Worm (Caenorhabditis elegans) whole organism, L2 larva: ENCODE data around the gene fbxb-22.

Experiments
- C34F6.9 ChIP-seq: fragments of 150-350 bp; optimal IDR thresholded peaks from 2 replicates; lab custom pipeline; 2014; ENCODE audit warnings: missing biosample characterization, missing genetic modification characterization
- F13H6.1 ChIP-seq: sonication (generic microtip); optimal IDR thresholded peaks from 2 replicates; lab custom pipeline; 2016; ENCODE audit warnings: missing genetic modification characterization, missing compliant biosample characterization
- R02D3.7 ChIP-seq: fragments of 150-350 bp; optimal IDR thresholded peaks from 2 replicates; lab custom pipeline; 2014; ENCODE audit warnings: missing biosample characterization, missing genetic modification characterization
- ZK546.5 ChIP-seq: sonication (generic microtip); optimal IDR thresholded peaks from 2 replicates; lab custom pipeline; 2017; ENCODE audit warnings: missing biosample characterization, missing genetic modification characterization
- alr-1 ChIP-seq: fragments of 150-350 bp; optimal IDR thresholded peaks from 2 replicates; lab custom pipeline; 2014; ENCODE audit warnings: missing biosample characterization, missing genetic modification characterization
- aly-2 ChIP-seq: fragments of 150-350 bp; optimal IDR thresholded peaks from 2 replicates; lab custom pipeline; 2014; ENCODE audit warnings: missing biosample characterization, missing genetic modification characterization
- ama-1 ChIP-seq: fragments of 150-350 bp; optimal IDR thresholded peaks from 2 replicates; lab custom pipeline; 2018; ENCODE audit warnings: inconsistent platforms
- blmp-1 ChIP-seq: sonication (generic microtip); optimal IDR thresholded peaks from 2 replicates; lab custom pipeline; 2017; ENCODE audit warnings: missing genetic modification characterization, mild to moderate bottlenecking, missing compliant biosample characterization, antibody characterized with exemption, moderate library complexity; ENCODE audit not compliant: insufficient read depth
- ceh-16 ChIP-seq: fragments of 150-350 bp; optimal IDR thresholded peaks from 2 replicates; lab custom pipeline; 2014; ENCODE audit warnings: missing biosample characterization, missing genetic modification characterization
- ceh-82 ChIP-seq: fragments of 150-350 bp; optimal IDR thresholded peaks from 2 replicates; lab custom pipeline; 2014; ENCODE audit warnings: missing biosample characterization, missing genetic modification characterization
- crh-2 ChIP-seq: sonication (generic microtip); optimal IDR thresholded peaks from 2 replicates; lab custom pipeline; 2017; ENCODE audit warnings: missing biosample characterization, missing genetic modification characterization
- dmd-4 ChIP-seq: sonication (generic microtip); optimal IDR thresholded peaks from 2 replicates; lab custom pipeline; 2017; ENCODE audit warnings: missing biosample characterization, missing genetic modification characterization
- egl-27 ChIP-seq: sonication (generic microtip); optimal IDR thresholded peaks from 3 replicates; lab custom pipeline; 2017; ENCODE audit warnings: missing biosample characterization, missing genetic modification reagents, missing genetic modification characterization
- elt-3 ChIP-seq: sonication (generic microtip); optimal IDR thresholded peaks from 2 replicates; lab custom pipeline; 2017; ENCODE audit warnings: missing biosample characterization, missing genetic modification characterization
- fos-1 ChIP-seq: fragments of 150-350 bp; optimal IDR thresholded peaks from 2 replicates; lab custom pipeline; 2014; ENCODE audit warnings: missing biosample characterization, missing genetic modification characterization
- gmeb-1 ChIP-seq: fragments of 150-350 bp; optimal IDR thresholded peaks from 2 replicates; lab custom pipeline; 2014; ENCODE audit warnings: missing biosample characterization, missing genetic modification characterization
- lin-13 ChIP-seq: fragments of 150-350 bp; optimal IDR thresholded peaks from 2 replicates; lab custom pipeline; 2014; ENCODE audit warnings: missing biosample characterization, missing genetic modification reagents, missing genetic modification characterization
- lsy-2 ChIP-seq, 2 experiments: fragments of 150-350 bp in 1 of 2; sonication (generic microtip) in 1 of 2; optimal IDR thresholded peaks; 2 replicates each; lab custom pipeline; 2014 to 2017; ENCODE audit warnings: missing biosample characterization in 2 of 2, missing genetic modification characterization in 2 of 2
- mab-5 ChIP-seq: fragments of 150-350 bp; optimal IDR thresholded peaks from 2 replicates; lab custom pipeline; 2014; ENCODE audit warnings: missing biosample characterization, missing genetic modification characterization
- mbf-1 ChIP-seq: sonication (generic microtip); optimal IDR thresholded peaks from 2 replicates; lab custom pipeline; 2017; ENCODE audit warnings: missing biosample characterization, missing genetic modification characterization
- mdl-1 ChIP-seq, 2 experiments: fragments of 150-350 bp in 1 of 2; sonication (generic microtip) in 1 of 2; optimal IDR thresholded peaks; 2 replicates each; lab custom pipeline; 2017; ENCODE audit warnings: missing biosample characterization in 2 of 2, missing genetic modification characterization in 2 of 2
- nhr-10 ChIP-seq: sonication (generic microtip); optimal IDR thresholded peaks from 2 replicates; lab custom pipeline; 2017; ENCODE audit warnings: missing biosample characterization, missing genetic modification characterization
- nhr-11 ChIP-seq: fragments of 150-350 bp; optimal IDR thresholded peaks from 2 replicates; lab custom pipeline; 2014; ENCODE audit warnings: missing biosample characterization, missing genetic modification characterization
- nhr-12 ChIP-seq: fragments of 150-350 bp; optimal IDR thresholded peaks from 2 replicates; lab custom pipeline; 2014; ENCODE audit warnings: missing biosample characterization, missing genetic modification characterization
- nhr-129 ChIP-seq: fragments of 150-350 bp; optimal IDR thresholded peaks from 2 replicates; lab custom pipeline; 2014; ENCODE audit warnings: missing biosample characterization, missing genetic modification characterization
- nhr-21 ChIP-seq: fragments of 150-350 bp; optimal IDR thresholded peaks from 2 replicates; lab custom pipeline; 2014; ENCODE audit warnings: missing biosample characterization, missing genetic modification characterization
- nhr-23 ChIP-seq: fragments of 150-350 bp; optimal IDR thresholded peaks from 2 replicates; lab custom pipeline; 2014; ENCODE audit warnings: missing biosample characterization, missing genetic modification reagents, missing genetic modification characterization
- nhr-25 ChIP-seq: fragments of 150-350 bp; sonication (generic microtip); optimal IDR thresholded peaks from 3 replicates; lab custom pipeline; 2014; ENCODE audit warnings: missing biosample characterization, missing genetic modification characterization
- nhr-77 ChIP-seq: fragments of 150-350 bp; optimal IDR thresholded peaks from 2 replicates; lab custom pipeline; 2014; ENCODE audit warnings: missing biosample characterization, missing genetic modification characterization
- peb-1 ChIP-seq: fragments of 150-350 bp; optimal IDR thresholded peaks from 2 replicates; lab custom pipeline; 2014; ENCODE audit warnings: missing biosample characterization, missing genetic modification characterization
- sem-4 ChIP-seq: fragments of 150-350 bp; optimal IDR thresholded peaks from 2 replicates; lab custom pipeline; 2014; ENCODE audit warnings: missing biosample characterization, missing genetic modification reagents, missing genetic modification characterization
- skn-1 ChIP-seq: sonication (generic microtip); optimal IDR thresholded peaks from 2 replicates; lab custom pipeline; 2017; ENCODE audit warnings: missing biosample characterization, missing genetic modification characterization
- sma-3 ChIP-seq: sonication (generic microtip); optimal IDR thresholded peaks from 2 replicates; lab custom pipeline; 2016; ENCODE audit warnings: missing genetic modification reagents, missing genetic modification characterization, missing compliant biosample characterization
- sma-9 ChIP-seq, 2 experiments: fragments of 150-350 bp in 1 of 2; sonication (generic microtip) in 1 of 2; optimal IDR thresholded peaks; 2 replicates each; lab custom pipeline; 2014 to 2016; ENCODE audit warnings: missing genetic modification characterization in 2 of 2, mild to moderate bottlenecking in 1 of 2, missing biosample characterization in 1 of 2, missing compliant biosample characterization in 1 of 2, missing genetic modification reagents in 1 of 2, moderate library complexity in 1 of 2
- unc-39 ChIP-seq: fragments of 150-350 bp; optimal IDR thresholded peaks from 2 replicates; lab custom pipeline; 2014; ENCODE audit warnings: missing biosample characterization, missing genetic modification characterization
- unc-55 ChIP-seq: fragments of 150-350 bp; sonication (generic microtip); optimal IDR thresholded peaks from 3 replicates; lab custom pipeline; 2014; ENCODE audit warnings: missing biosample characterization, missing genetic modification reagents, missing genetic modification characterization
- unc-62 ChIP-seq: fragments of 150-350 bp; optimal IDR thresholded peaks from 2 replicates; lab custom pipeline; 2014; ENCODE audit warnings: missing biosample characterization, missing genetic modification reagents, missing genetic modification characterization
- ztf-11 ChIP-seq: sonication (generic microtip); optimal IDR thresholded peaks from 2 replicates; lab custom pipeline; 2017; ENCODE audit warnings: missing biosample characterization, missing genetic modification characterization

The fbxb-22 gene

ce11 chrIII:11836054-11836453 is 47.5 kb downstream of the fbxb-22 start (continued):
- no peak for TF ChIP-seq F13H6.1
- no peak for TF ChIP-seq dmd-4
- TF ChIP-seq R02D3.7 (tag; lab: Kevin White, UChicago) = no peak
- TF ChIP-seq nhr-10 = no peak
- no peak for TF ChIP-seq unc-39

- TF ChIP-seq sma-9 (GFP tag; optimal IDR thresholded peaks at IDR 0.05; lab: Kevin White, UChicago) (peak; percentile 10), sma-9 (tag; optimal IDR thresholded peaks at IDR 0.05; lab: Kevin White, UChicago) (no peak), ztf-11 (tag; lab: Kevin White, UChicago) (no peak), skn-1 (tag; lab: Kevin White, UChicago) (peak; percentile 66), crh-2 (tag; lab: Kevin White, UChicago) (peak; percentile 32), ceh-16 (tag; lab: Kevin White, UChicago) (no peak), nhr-23 (tag; lab: Kevin White, UChicago) (no peak), fos-1 (peak; percentile 48), lsy-2 (tag; optimal IDR thresholded peaks at IDR 0.05; lab: Kevin White, UChicago) (peak in 1 of 2 experiments; percentile 38), unc-62 (GFP tag; lab: Kevin White, UChicago) (no peak), nhr-129 (tag; lab: Kevin White, UChicago) (peak; percentile 28), nhr-25 (peak; percentile 11), nhr-21 (tag; lab: Kevin White, UChicago) (no peak), mab-5 (tag; lab: Kevin White, UChicago) (no peak), nhr-10 (no peak), lin-13 (GFP tag; lab: Kevin White, UChicago) (no peak), blmp-1 (peak; percentile 18), ama-1 (no peak), unc-55 (peak; percentile 8)
Measured at ce11 chrIII:11834783-11835182, 48.8 kb downstream of the fbxb-22 start.

DNA sequence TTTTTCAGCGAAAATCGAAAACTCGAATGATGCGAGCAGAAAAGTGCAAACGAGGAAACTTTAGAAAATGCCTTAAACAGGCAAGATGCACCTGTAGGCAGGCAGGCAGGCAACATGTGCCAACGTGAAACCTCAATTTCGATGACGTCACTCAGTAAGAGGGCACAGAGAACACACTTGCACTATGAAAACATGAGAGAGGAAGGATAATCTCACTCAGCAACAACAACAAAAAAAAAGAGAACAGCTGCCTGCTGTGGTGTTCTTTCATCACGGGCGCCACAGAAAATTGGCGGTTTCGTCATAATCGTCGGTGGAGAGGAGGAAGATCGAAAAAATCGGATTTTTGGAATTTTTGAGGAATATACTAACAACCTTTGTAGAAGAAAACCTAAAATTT is 49.4 kb downstream of the fbxb-22 start:
- no peak for TF ChIP-seq ceh-82 (tag; lab: Kevin White, UChicago)
- TF ChIP-seq unc-55 = no peak
- peak; percentile 44 for TF ChIP-seq sem-4
- peak; percentile 12 for TF ChIP-seq sma-9 (GFP tag; optimal IDR thresholded peaks at IDR 0.05; lab: Kevin White, UChicago)
- TF ChIP-seq sma-9 (tag; optimal IDR thresholded peaks at IDR 0.05; lab: Kevin White, UChicago) = no peak
- TF ChIP-seq peb-1 = no peak
- no peak for TF ChIP-seq nhr-25
- TF ChIP-seq nhr-12 (tag; lab: Kevin White, UChicago) = no peak
- TF ChIP-seq mbf-1 (tag; lab: Kevin White, UChicago) = no peak
- TF ChIP-seq dmd-4 = no peak
- no peak for TF ChIP-seq alr-1 (tag; lab: Kevin White, UChicago)
- no peak for TF ChIP-seq elt-3 (tag; lab: Kevin White, UChicago)
- no peak for TF ChIP-seq fos-1
- TF ChIP-seq C34F6.9 (tag; lab: Kevin White, UChicago) = peak; percentile 9
- peak; percentile 19 for TF ChIP-seq nhr-129 (tag; lab: Kevin White, UChicago)
- TF ChIP-seq F13H6.1 = peak; percentile 52
- TF ChIP-seq, all 48 proteins: peak for 5

- TF ChIP-seq ZK546.5 (tag; lab: Kevin White, UChicago) (no peak), blmp-1 (no peak), aly-2 (tag; lab: Kevin White, UChicago) (no peak), egl-27 (tag; lab: Kevin White, UChicago) (no peak), mdl-1 (tag; optimal IDR thresholded peaks at IDR 0.05; lab: Kevin White, UChicago) (no peak), nhr-11 (no peak), ztf-11 (tag; lab: Kevin White, UChicago) (no peak), nhr-77 (no peak), dmd-4 (no peak), R02D3.7 (tag; lab: Kevin White, UChicago) (no peak), gmeb-1 (tag; lab: Kevin White, UChicago) (no peak), sma-3 (GFP tag; lab: Kevin White, UChicago) (no peak)
- TF ChIP-seq, all 48 proteins: peak for 0
Measured at ce11 chrIII:11833449-11833848, 50.1 kb downstream of the fbxb-22 start.
